Worm (Caenorhabditis elegans) whole organism, L4 larva: ENCODE results near the gene ddl-2.

Experiments used
- F44E2.7 ChIP-seq: fragments of 200-800 bp; sonication (Bioruptor generic); IDR thresholded peaks from 2 replicates; pipeline ENCODE4 v2.1.2; 2022; ENCODE audit warnings: missing genetic modification characterization, missing compliant biosample characterization
- mdt-29 ChIP-seq: fragments of 200-800 bp; sonication (Bioruptor generic); IDR thresholded peaks from 2 replicates; pipeline ENCODE4 v1.3.6; 2022; ENCODE audit warnings: missing genetic modification reagents, missing genetic modification characterization, missing compliant biosample characterization
- nhr-10 ChIP-seq: fragments of 150-350 bp; optimal IDR thresholded peaks from 2 replicates; lab custom pipeline; 2014; ENCODE audit warnings: missing biosample characterization, missing genetic modification characterization
- nhr-237 ChIP-seq: sonication (generic microtip); optimal IDR thresholded peaks from 2 replicates; lab custom pipeline; 2017; ENCODE audit warnings: missing biosample characterization, missing genetic modification characterization

ce11 chrII:13501575-13501974 lies 45.9 kb downstream of the ddl-2 start, which contains the start of gene F45H10.5:
- TF ChIP-seq nhr-10 (tag; lab: Kevin White, UChicago) (no peak), nhr-237 (no peak), mdt-29 (no peak), F44E2.7 (no peak)
